Fruit fly (Drosophila melanogaster) whole organism, prepupa: ENCODE data around the gene CG16727.

Source experiments
- Eip93F ChIP-seq: fragments of 200-800 bp; sonication (Bioruptor generic); optimal IDR thresholded peaks from 2 replicates; lab custom pipeline; 2016; ENCODE audit warnings: missing biosample characterization, mild to moderate bottlenecking, missing genetic modification characterization
- Lpt ChIP-seq: fragments of 200-800 bp; sonication (Bioruptor generic); optimal IDR thresholded peaks from 3 replicates; lab custom pipeline; 2016; ENCODE audit warnings: missing biosample characterization, missing genetic modification characterization
- Sox15 ChIP-seq: fragments of 200-800 bp; sonication (Bioruptor generic); optimal IDR thresholded peaks from 3 replicates; lab custom pipeline; 2016; ENCODE audit warnings: missing biosample characterization, missing genetic modification characterization

- TF ChIP-seq Eip93F (GFP tag; lab: Kevin White, UChicago) (no peak), Sox15 (no peak), Lpt (GFP tag; lab: Kevin White, UChicago) (no peak)
These were observed 41.2 kb upstream of the CG16727 start for dm6 chr3R:19571938-19572337.
